Worm (Caenorhabditis elegans) whole organism, L4 larva: ENCODE measurements around the gene srsx-15.

Experiments used
- F44E2.7 ChIP-seq: fragments of 200-800 bp; sonication (Bioruptor generic); IDR thresholded peaks from 2 replicates; pipeline ENCODE4 v2.1.2; 2022; ENCODE audit warnings: missing genetic modification characterization, missing compliant biosample characterization
- F49E8.2 ChIP-seq: sonication (generic microtip); optimal IDR thresholded peaks from 2 replicates; lab custom pipeline; 2016; ENCODE audit warnings: missing compliant biosample characterization, mild to moderate bottlenecking, missing genetic modification characterization, borderline replicate concordance
- R02D3.7 ChIP-seq: fragments of 150-350 bp; sonication (generic microtip); optimal IDR thresholded peaks from 3 replicates; lab custom pipeline; 2014; ENCODE audit warnings: missing biosample characterization, missing genetic modification characterization
- T26A8.4 ChIP-seq: fragments of 200-800 bp; sonication (Bioruptor generic); IDR thresholded peaks from 2 replicates; pipeline ENCODE4 v1.3.6; 2022; ENCODE audit warnings: missing genetic modification characterization, missing compliant biosample characterization
- Y75B8A.6 ChIP-seq: fragments of 200-800 bp; sonication (Bioruptor generic); IDR thresholded peaks from 2 replicates; pipeline ENCODE4 v1.3.6; 2022; ENCODE audit warnings: missing genetic modification reagents, missing genetic modification characterization, missing compliant biosample characterization
- ZK546.5 ChIP-seq, 2 experiments: sonication (generic microtip); optimal IDR thresholded peaks; 2 replicates each; lab custom pipeline; 2017; ENCODE audit warnings: missing biosample characterization in 2 of 2, missing genetic modification characterization in 2 of 2
- aha-1 ChIP-seq: fragments of 150-350 bp; peaks from one replicate; lab custom pipeline; 2014; ENCODE audit warnings: missing biosample characterization, missing genetic modification characterization
- aly-2 ChIP-seq: sonication (generic microtip); optimal IDR thresholded peaks from 2 replicates; lab custom pipeline; 2018; ENCODE audit warnings: missing biosample characterization, missing genetic modification characterization
- arid-1 ChIP-seq: fragments of 200-800 bp; sonication (Bioruptor generic); conservative IDR thresholded peaks from 2 replicates; pipeline ENCODE4 v1.3.6; 2022; ENCODE audit warnings: missing genetic modification reagents, missing genetic modification characterization, missing compliant biosample characterization
- ceh-28 ChIP-seq: fragments of 150-350 bp; optimal IDR thresholded peaks from 2 replicates; lab custom pipeline; 2014; ENCODE audit warnings: missing biosample characterization, missing genetic modification reagents, missing genetic modification characterization
- ceh-82 ChIP-seq: sonication (generic microtip); optimal IDR thresholded peaks from 2 replicates; lab custom pipeline; 2017; ENCODE audit warnings: missing biosample characterization, missing genetic modification characterization
- ces-1 ChIP-seq: fragments of 150-350 bp; sonication (generic microtip); optimal IDR thresholded peaks from 4 replicates; lab custom pipeline; 2014; ENCODE audit warnings: missing biosample characterization, missing genetic modification reagents, missing genetic modification characterization
- daf-12 ChIP-seq: fragments of 150-350 bp; optimal IDR thresholded peaks from 2 replicates; lab custom pipeline; 2014; ENCODE audit warnings: missing biosample characterization, missing genetic modification reagents, missing genetic modification characterization
- daf-19 ChIP-seq: fragments of 200-800 bp; sonication (Bioruptor generic); conservative IDR thresholded peaks from 2 replicates; pipeline ENCODE4 v1.3.6; 2022; ENCODE audit warnings: missing genetic modification characterization, missing compliant biosample characterization
- dmd-6 ChIP-seq: fragments of 200-800 bp; sonication (Bioruptor generic); IDR thresholded peaks from 2 replicates; pipeline ENCODE4 v1.3.6; 2022; ENCODE audit warnings: missing genetic modification reagents, missing genetic modification characterization, missing compliant biosample characterization
- dpl-1 ChIP-seq: fragments of 150-350 bp; optimal IDR thresholded peaks from 2 replicates; lab custom pipeline; 2014; ENCODE audit warnings: missing biosample characterization, missing genetic modification reagents, missing genetic modification characterization
- egl-43 ChIP-seq: fragments of 200-800 bp; sonication (Bioruptor generic); IDR thresholded peaks from 2 replicates; pipeline ENCODE4 v1.3.6; 2022; ENCODE audit warnings: missing genetic modification reagents, missing genetic modification characterization, missing compliant biosample characterization
- fos-1 ChIP-seq: fragments of 150-350 bp; optimal IDR thresholded peaks from 2 replicates; lab custom pipeline; 2014; ENCODE audit warnings: missing biosample characterization, missing genetic modification characterization
- hlh-11 ChIP-seq: fragments of 200-800 bp; sonication (Bioruptor generic); optimal IDR thresholded peaks from 2 replicates; lab custom pipeline; 2018; ENCODE audit warnings: mild to moderate bottlenecking, missing genetic modification characterization, missing compliant biosample characterization
- hlh-30 ChIP-seq: sonication (generic microtip); optimal IDR thresholded peaks from 2 replicates; lab custom pipeline; 2017; ENCODE audit warnings: antibody characterized with exemption, mild to moderate bottlenecking, missing genetic modification characterization, missing compliant biosample characterization; ENCODE audit not compliant: insufficient read depth
- lin-13 ChIP-seq: fragments of 150-350 bp; optimal IDR thresholded peaks from 2 replicates; lab custom pipeline; 2014; ENCODE audit warnings: missing biosample characterization, missing genetic modification reagents, missing genetic modification characterization
- lin-39 ChIP-seq: fragments of 150-350 bp; optimal IDR thresholded peaks from 2 replicates; lab custom pipeline; 2014; ENCODE audit warnings: missing biosample characterization, missing genetic modification reagents, missing genetic modification characterization
- lir-3 ChIP-seq: sonication (generic microtip); optimal IDR thresholded peaks from 2 replicates; lab custom pipeline; 2016; ENCODE audit warnings: mild to moderate bottlenecking, missing genetic modification characterization, missing compliant biosample characterization
- lsy-2 ChIP-seq, 2 experiments: fragments of 150-350 bp in 1 of 2; sonication (generic microtip) in 1 of 2; optimal IDR thresholded peaks; 2 replicates each; lab custom pipeline; 2014 to 2017; ENCODE audit warnings: missing biosample characterization in 2 of 2, missing genetic modification characterization in 2 of 2
- madf-5 ChIP-seq, 2 experiments: fragments of 200-800 bp; sonication (Bioruptor generic); IDR thresholded peaks; 2 replicates each; pipeline ENCODE4 v1.3.6; 2022; ENCODE audit warnings: missing compliant biosample characterization in 2 of 2, missing genetic modification characterization in 2 of 2
- madf-9 ChIP-seq: fragments of 200-800 bp; sonication (Bioruptor generic); conservative IDR thresholded peaks from 2 replicates; pipeline ENCODE4 v1.3.6; 2022; ENCODE audit warnings: missing genetic modification reagents, missing genetic modification characterization, missing compliant biosample characterization
- mdl-1 ChIP-seq, 2 experiments: fragments of 150-350 bp in 1 of 2; sonication (generic microtip) in 1 of 2; optimal IDR thresholded peaks; 2 replicates each; lab custom pipeline; 2014 to 2017; ENCODE audit warnings: missing biosample characterization in 2 of 2, missing genetic modification characterization in 2 of 2
- mdt-29 ChIP-seq: fragments of 200-800 bp; sonication (Bioruptor generic); IDR thresholded peaks from 2 replicates; pipeline ENCODE4 v1.3.6; 2022; ENCODE audit warnings: missing genetic modification reagents, missing genetic modification characterization, missing compliant biosample characterization
- mep-1 ChIP-seq: fragments of 150-350 bp; sonication (generic microtip); optimal IDR thresholded peaks from 3 replicates; lab custom pipeline; 2014; ENCODE audit warnings: missing biosample characterization, missing genetic modification characterization
- mxl-2 ChIP-seq: fragments of 200-800 bp; sonication (Bioruptor generic); conservative IDR thresholded peaks from 2 replicates; pipeline ENCODE4 v1.3.6; 2022; ENCODE audit warnings: missing genetic modification reagents, missing genetic modification characterization, missing compliant biosample characterization
- mxl-3 ChIP-seq: fragments of 200-800 bp; sonication (Bioruptor generic); optimal IDR thresholded peaks from 2 replicates; lab custom pipeline; 2018; ENCODE audit warnings: mild to moderate bottlenecking, missing genetic modification characterization, missing compliant biosample characterization
- nhr-11 ChIP-seq: fragments of 150-350 bp; optimal IDR thresholded peaks from 2 replicates; lab custom pipeline; 2014; ENCODE audit warnings: missing biosample characterization, missing genetic modification characterization
- nhr-25 ChIP-seq: sonication (generic microtip); optimal IDR thresholded peaks from 2 replicates; lab custom pipeline; 2017; ENCODE audit warnings: missing genetic modification characterization, mild to moderate bottlenecking, missing compliant biosample characterization, antibody characterized with exemption, moderate library complexity, borderline replicate concordance; ENCODE audit not compliant: insufficient read depth
- nhr-28 ChIP-seq: fragments of 150-350 bp; optimal IDR thresholded peaks from 2 replicates; lab custom pipeline; 2014; ENCODE audit warnings: missing biosample characterization, missing genetic modification characterization
- nhr-41 ChIP-seq: fragments of 200-800 bp; sonication (Bioruptor generic); IDR thresholded peaks from 2 replicates; pipeline ENCODE4 v1.3.6; 2022; ENCODE audit warnings: missing genetic modification reagents, missing genetic modification characterization, missing compliant biosample characterization
- nhr-77 ChIP-seq: fragments of 150-350 bp; optimal IDR thresholded peaks from 2 replicates; lab custom pipeline; 2014; ENCODE audit warnings: missing biosample characterization, missing genetic modification characterization
- php-3 ChIP-seq: fragments of 200-800 bp; sonication (Bioruptor generic); IDR thresholded peaks from 2 replicates; pipeline ENCODE4 v1.3.6; 2022; ENCODE audit warnings: missing genetic modification reagents, missing genetic modification characterization, missing compliant biosample characterization
- pqm-1 ChIP-seq: sonication (generic microtip); optimal IDR thresholded peaks from 2 replicates; lab custom pipeline; 2017; ENCODE audit warnings: missing biosample characterization, missing genetic modification characterization
- rbr-2 ChIP-seq: sonication (generic microtip); optimal IDR thresholded peaks from 2 replicates; lab custom pipeline; 2016; ENCODE audit warnings: missing genotype, missing genetic modification characterization, missing compliant biosample characterization
- set-16 ChIP-seq: fragments of 200-800 bp; sonication (Bioruptor generic); IDR thresholded peaks from 2 replicates; pipeline ENCODE4 v1.3.6; 2022; ENCODE audit warnings: missing genetic modification reagents, missing genetic modification characterization, missing compliant biosample characterization
- skn-1 ChIP-seq: fragments of 150-350 bp; optimal IDR thresholded peaks from 2 replicates; lab custom pipeline; 2014; ENCODE audit warnings: missing biosample characterization, missing genetic modification characterization
- snpc-1.2 ChIP-seq: fragments of 200-800 bp; sonication (Bioruptor generic); IDR thresholded peaks from 2 replicates; pipeline ENCODE4 v1.3.6; 2022; ENCODE audit warnings: missing genetic modification reagents, missing genetic modification characterization, missing compliant biosample characterization
- spr-1 ChIP-seq: sonication (generic microtip); optimal IDR thresholded peaks from 2 replicates; lab custom pipeline; 2016; ENCODE audit warnings: mild to moderate bottlenecking, missing genetic modification characterization, missing compliant biosample characterization
- tag-97 ChIP-seq: fragments of 200-800 bp; sonication (Bioruptor generic); IDR thresholded peaks from 2 replicates; pipeline ENCODE4 v1.3.6; 2022; ENCODE audit warnings: missing genetic modification characterization, missing compliant biosample characterization
- tra-1 ChIP-seq: fragments of 200-800 bp; sonication (Bioruptor generic); IDR thresholded peaks from 2 replicates; pipeline ENCODE4 v1.3.6; 2022; ENCODE audit warnings: missing genetic modification reagents, missing genetic modification characterization, missing compliant biosample characterization
- unc-39 ChIP-seq: sonication (generic microtip); optimal IDR thresholded peaks from 2 replicates; lab custom pipeline; 2017; ENCODE audit warnings: missing biosample characterization, missing genetic modification characterization
- unc-62 ChIP-seq, 3 experiments: fragments of 150-350 bp in 1 of 3; sonication (generic microtip); optimal IDR thresholded peaks in 2 of 3; peaks in 1 of 3; 1 replicate in 1 of 3; 2 replicates in 2 of 3; lab custom pipeline; 2014 to 2017; ENCODE audit warnings: missing biosample characterization in 3 of 3, missing genetic modification characterization in 3 of 3, missing genetic modification reagents in 3 of 3, missing genotype in 1 of 3
- zfp-3 ChIP-seq: fragments of 200-800 bp; sonication (Bioruptor generic); conservative IDR thresholded peaks from 2 replicates; pipeline ENCODE4 v1.3.6; 2022; ENCODE audit warnings: missing genetic modification reagents, missing genetic modification characterization, missing compliant biosample characterization

Gene srsx-15

ce11 chrIV:5665353-5665918, 41.8 kb upstream of the srsx-15 start (continued):
- TF ChIP-seq nhr-25 (tag; lab: Kevin White, UChicago): peak; percentile 61
- no peak for TF ChIP-seq F49E8.2
- 0 out of 2 replicates have a peak, but pooled peaks have one; percentile 19 for TF ChIP-seq arid-1 (GFP tag; lab: Robert Waterston, UW)
- 0 out of 2 replicates have a peak, but pooled peaks have one; percentile 25 for TF ChIP-seq mdt-29 (GFP tag; lab: Robert Waterston, UW)
- no peak for TF ChIP-seq nhr-77 (tag; lab: Kevin White, UChicago)
- peak in 1 of 2 experiments; percentile 58 for TF ChIP-seq mdl-1 (tag; optimal IDR thresholded peaks at IDR 0.05; lab: Kevin White, UChicago)
- peak; percentile 47 for TF ChIP-seq hlh-30 (tag; lab: Kevin White, UChicago)
- TF ChIP-seq hlh-11 (tag; lab: Kevin White, UChicago): peak; percentile 81
- TF ChIP-seq lin-13 (GFP tag; lab: Kevin White, UChicago): peak; percentile 67
- no peak for TF ChIP-seq lin-39 (tag; lab: Kevin White, UChicago)
- peak; percentile 40 for TF ChIP-seq mep-1 (tag; lab: Kevin White, UChicago)
- TF ChIP-seq aha-1: peak; percentile 97
- TF ChIP-seq nhr-41 (GFP tag; lab: Robert Waterston, UW): no peak
- peak; percentile 74 for TF ChIP-seq nhr-28 (tag; lab: Kevin White, UChicago)
- TF ChIP-seq unc-62 (GFP tag; optimal IDR thresholded peaks at IDR 0.05 in 1 of 2; lab: Kevin White, UChicago): peak in 1 of 2 experiments; percentile 24
- no peak for TF ChIP-seq unc-62 (tag; optimal IDR thresholded peaks at IDR 0.05; lab: Kevin White, UChicago)
- TF ChIP-seq ceh-28: no peak
- TF ChIP-seq dmd-6: peak; percentile 60

ce11 chrIV:5664375-5665004, 40.9 kb upstream of the srsx-15 start, which contains the start of gene bec-1:
TSS of gene bec-1 (minus strand) at chrIV:5664425.
- TF ChIP-seq F44E2.7 (no peak), ceh-28 (no peak), daf-12 (tag; lab: Kevin White, UChicago) (no peak), lir-3 (tag; lab: Kevin White, UChicago) (no peak), zfp-3 (GFP tag; lab: Robert Waterston, UW) (no peak), unc-39 (tag; lab: Kevin White, UChicago) (no peak), hlh-11 (tag; lab: Kevin White, UChicago) (peak; percentile 31), madf-9 (GFP tag; lab: Robert Waterston, UW) (0 out of 2 replicates have a peak, but pooled peaks have one; percentile 9), mxl-2 (GFP tag; lab: Robert Waterston, UW) (no peak), nhr-28 (tag; lab: Kevin White, UChicago) (peak; percentile 8), hlh-30 (tag; lab: Kevin White, UChicago) (no peak), pqm-1 (tag; lab: Kevin White, UChicago) (no peak), fos-1 (tag; lab: Kevin White, UChicago) (no peak), php-3 (GFP tag; lab: Robert Waterston, UW) (no peak), lsy-2 (tag; optimal IDR thresholded peaks at IDR 0.05; lab: Kevin White, UChicago) (no peak), aly-2 (tag; lab: Kevin White, UChicago) (no peak), tra-1 (no peak), madf-5 (GFP tag; IDR thresholded peaks at IDR 0.05; lab: Robert Waterston, UW) (no peak), R02D3.7 (no peak), daf-19 (GFP tag; lab: Robert Waterston, UW) (no peak), ces-1 (no peak), nhr-11 (tag; lab: Kevin White, UChicago) (no peak), ZK546.5 (tag; optimal IDR thresholded peaks at IDR 0.05; lab: Kevin White, UChicago) (no peak), snpc-1.2 (GFP tag; lab: Robert Waterston, UW) (no peak), set-16 (GFP tag; lab: Robert Waterston, UW) (no peak), spr-1 (tag; lab: Kevin White, UChicago) (no peak), dpl-1 (no peak), mxl-3 (GFP tag; lab: Kevin White, UChicago) (peak; percentile 40), egl-43 (no peak), T26A8.4 (no peak; the same call in 1 of the 2 replicates), tag-97 (GFP tag; lab: Robert Waterston, UW) (no peak), rbr-2 (tag; lab: Kevin White, UChicago) (no peak), Y75B8A.6 (GFP tag; lab: Robert Waterston, UW) (no peak), skn-1 (tag; lab: Kevin White, UChicago) (no peak), ceh-82 (tag; lab: Kevin White, UChicago) (no peak)
